Fruit fly (Drosophila melanogaster): ENCODE measurements around the gene CG3823.

dm6 chrX:6301052-6301451, 2.7 kb upstream of the CG3823 start, which contains the start of gene CG12219:
- no peak for TF ChIP-seq CG8944 (GFP tag; optimal IDR thresholded peaks at IDR 0.05)
- TF ChIP-seq CG2199 (GFP tag; IDR thresholded peaks at IDR 0.05) = no peak
- TF ChIP-seq pan (optimal IDR thresholded peaks at IDR 0.05) = no peak
- TF ChIP-seq pan (GFP tag; optimal IDR thresholded peaks at IDR 0.05 in 1 of 2, IDR thresholded peaks at IDR 0.05 in 1 of 2) = no peak
- no peak for TF ChIP-seq Sox102F (GFP tag; optimal IDR thresholded peaks at IDR 0.05)
- TF ChIP-seq Dad (GFP tag; optimal IDR thresholded peaks at IDR 0.05) = no peak
- TF ChIP-seq da (GFP tag; optimal IDR thresholded peaks at IDR 0.05) = no peak
- peak; percentile 23; the same call in 1 of the 2 replicates for TF ChIP-seq vvl (GFP tag; IDR thresholded peaks at IDR 0.05)
- TF ChIP-seq CG15269 (tag; optimal IDR thresholded peaks at IDR 0.05) = no peak
- no peak for TF ChIP-seq Side (GFP tag; optimal IDR thresholded peaks at IDR 0.05)

Measured in whole organism, embryonic.